Worm (Caenorhabditis elegans): ENCODE measurements around the gene myrf-1.
A peak's percentile ranks its signal among the peaks of the same experiment; 100 is the strongest.

DNA sequence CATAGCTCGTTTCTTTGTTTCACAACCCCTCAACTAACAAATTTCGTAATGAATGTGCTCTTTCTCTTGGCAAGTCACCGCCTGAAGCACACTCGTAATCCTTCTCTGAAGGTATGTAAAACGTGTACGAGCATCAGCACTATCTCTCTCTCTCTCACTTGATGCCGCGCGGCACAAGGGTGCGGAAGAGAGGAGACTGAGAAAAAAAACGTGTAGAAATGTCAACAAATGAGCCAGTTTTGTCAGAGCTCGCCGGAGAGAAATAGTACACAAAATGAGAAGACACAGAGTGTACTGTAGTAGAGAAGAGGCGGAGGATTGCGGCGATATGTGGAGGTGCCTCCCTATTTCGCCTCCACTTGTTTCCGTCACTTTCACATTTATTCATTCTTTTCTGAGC is 7.9 kb upstream of the myrf-1 start, which contains the start of gene F59B10.3:
- TF ChIP-seq blmp-1 (tag; optimal IDR thresholded peaks at IDR 0.05) (no peak), unc-39 (tag; optimal IDR thresholded peaks at IDR 0.05) (no peak), zip-8 (tag; optimal IDR thresholded peaks at IDR 0.05) (no peak), sem-2 (GFP tag; optimal IDR thresholded peaks at IDR 0.05) (no peak), pha-4 (tag; optimal IDR thresholded peaks at IDR 0.05) (peak; percentile 63), unc-62 (GFP tag; optimal IDR thresholded peaks at IDR 0.05) (no peak), ztf-11 (tag; optimal IDR thresholded peaks at IDR 0.05) (no peak), ces-1 (GFP tag; optimal IDR thresholded peaks at IDR 0.05) (no peak), nhr-28 (tag; optimal IDR thresholded peaks at IDR 0.05) (no peak), bed-3 (GFP tag; optimal IDR thresholded peaks at IDR 0.05) (no peak), mab-5 (tag; optimal IDR thresholded peaks at IDR 0.05) (no peak), nhr-76 (tag; optimal IDR thresholded peaks at IDR 0.05) (no peak)
